Worm (Caenorhabditis elegans): ENCODE measurements around the gene K02D3.2.

Gene K02D3.2

DNA sequence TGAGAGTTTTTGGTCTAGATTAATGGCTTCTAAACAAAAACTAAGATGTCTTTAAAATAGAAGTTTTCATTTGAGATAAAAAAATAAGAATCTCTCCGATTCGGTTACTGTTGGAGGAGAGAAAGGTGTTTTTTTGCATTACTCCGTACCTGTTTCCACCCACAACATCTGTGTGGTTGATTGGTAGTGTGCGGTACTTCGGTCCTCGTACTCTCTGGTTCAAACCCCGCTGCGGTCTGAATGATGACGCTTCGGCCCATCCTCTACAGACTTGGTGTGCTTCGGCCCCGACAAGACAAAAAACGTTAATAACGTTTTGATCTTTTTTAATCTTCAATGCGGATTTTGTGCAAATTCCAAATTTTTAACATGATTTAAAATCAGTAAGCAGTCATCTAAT lies 14.3 kb downstream of the K02D3.2 start (continued):
- TF ChIP-seq madf-3 (GFP tag; IDR thresholded peaks at IDR 0.05) (no peak), K12H6.12 (tag; optimal IDR thresholded peaks at IDR 0.05) (no peak), ekl-4 (GFP tag; IDR thresholded peaks at IDR 0.05) (no peak), nhr-80 (tag; optimal IDR thresholded peaks at IDR 0.05) (no peak), ceh-40 (GFP tag; IDR thresholded peaks at IDR 0.05) (no peak), cebp-2 (GFP tag; IDR thresholded peaks at IDR 0.05) (no peak), sdz-38 (tag; optimal IDR thresholded peaks at IDR 0.05) (no peak), Y56A3A.18 (GFP tag; IDR thresholded peaks at IDR 0.05) (no peak), egl-18 (GFP tag; IDR thresholded peaks at IDR 0.05) (no peak), tbp1 (GFP tag; optimal IDR thresholded peaks at IDR 0.05) (peak; percentile 72), D2030.7 (GFP tag; IDR thresholded peaks at IDR 0.05) (0 out of 2 replicates have a peak, but pooled peaks have one; percentile 27), ztf-26 (tag; optimal IDR thresholded peaks at IDR 0.05) (no peak), let-526 (GFP tag; IDR thresholded peaks at IDR 0.05) (no peak), B0261.1 (tag; optimal IDR thresholded peaks at IDR 0.05) (peak; percentile 53), zfh-2 (GFP tag; conservative IDR thresholded peaks at IDR 0.05) (no peak), rpc-1 (optimal IDR thresholded peaks at IDR 0.05) (peak; percentile 54), rpc-1 (tag; optimal IDR thresholded peaks at IDR 0.05) (peak; percentile 80), mes-4 (tag; optimal IDR thresholded peaks at IDR 0.05) (no peak), fkh-3 (tag; optimal IDR thresholded peaks at IDR 0.05) (no peak), F33H1.4 (GFP tag; IDR thresholded peaks at IDR 0.05) (no peak), ceh-27 (GFP tag; optimal IDR thresholded peaks at IDR 0.05) (no peak), snpc-4 (GFP tag; optimal IDR thresholded peaks at IDR 0.05) (no peak), snpc-4 (tag; optimal IDR thresholded peaks at IDR 0.05) (peak in 1 of 4 experiments; percentile 39), F23B12.7 (tag; optimal IDR thresholded peaks at IDR 0.05; ENCODE audit: insufficient read depth) (no peak), chd-7 (tag; optimal IDR thresholded peaks at IDR 0.05) (no peak)

DNA sequence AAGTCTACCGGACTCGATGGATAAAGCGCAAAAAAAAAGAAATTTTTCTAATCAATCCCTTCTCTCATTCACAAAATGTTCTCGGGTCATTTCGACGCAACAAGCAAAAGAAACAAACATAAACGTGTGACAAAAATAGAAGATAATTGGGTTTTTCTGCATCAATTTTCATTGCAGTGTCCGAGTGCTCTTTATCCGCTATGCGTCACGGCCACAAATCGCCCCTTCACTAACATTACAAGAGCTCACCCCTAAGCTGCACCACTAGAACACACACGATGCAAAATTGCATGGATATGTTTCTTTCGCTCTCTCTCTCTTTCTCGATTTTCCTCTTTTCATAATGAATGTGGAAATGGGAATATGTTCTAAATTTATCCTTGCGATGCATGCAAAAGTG lies 15.7 kb downstream of the K02D3.2 start:
- TF ChIP-seq tbx-9 (tag; optimal IDR thresholded peaks at IDR 0.05; ENCODE audit: borderline replicate concordance) = no peak
- TF ChIP-seq T26A5.8 (tag; optimal IDR thresholded peaks at IDR 0.05) = no peak
- TF ChIP-seq mcd-1 (GFP tag; IDR thresholded peaks at IDR 0.05) = no peak
- TF ChIP-seq lin-35 (GFP tag; optimal IDR thresholded peaks at IDR 0.05) = peak in 1 of 3 experiments; percentile 19
- TF ChIP-seq ccch-3 (GFP tag; optimal IDR thresholded peaks at IDR 0.05) = no peak
- TF ChIP-seq nhr-27 (tag; optimal IDR thresholded peaks at IDR 0.05) = no peak
- no peak for TF ChIP-seq gei-17 (GFP tag; optimal IDR thresholded peaks at IDR 0.05)
- TF ChIP-seq mel-28 (tag; optimal IDR thresholded peaks at IDR 0.05; ENCODE audit: borderline replicate concordance) = no peak

DNA sequence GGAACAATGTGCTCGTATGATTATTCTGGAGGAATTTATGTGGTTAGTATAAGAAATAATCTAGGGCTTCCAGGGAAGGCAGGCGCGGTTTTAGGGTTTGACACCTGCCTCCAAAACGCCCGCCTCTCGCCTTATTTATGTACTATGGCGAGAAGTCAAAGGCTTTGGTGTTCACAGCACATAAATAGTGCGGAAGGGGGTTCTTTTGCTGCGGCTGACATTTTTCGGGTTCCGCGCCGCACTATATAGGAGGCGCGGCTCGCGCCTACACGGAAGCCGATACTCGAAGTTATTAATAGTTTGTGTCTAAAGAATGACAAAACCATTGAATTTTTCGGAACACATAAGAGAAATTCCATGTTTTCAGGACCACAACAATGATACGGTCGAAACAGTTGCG lies 21.5 kb downstream of the K02D3.2 start:
- peak; percentile 49; the same call in 1 of the 2 replicates for TF ChIP-seq hmg-1.2 (GFP tag; IDR thresholded peaks at IDR 0.05)
- TF ChIP-seq snpc-4 (GFP tag; optimal IDR thresholded peaks at IDR 0.05) = peak; percentile 43
- TF ChIP-seq snpc-4 (tag; optimal IDR thresholded peaks at IDR 0.05) = peak in 3 of 4 experiments; percentile 65 to 90 (median 88)
- TF ChIP-seq aptf-3 (GFP tag; IDR thresholded peaks at IDR 0.05) = no peak
- peak; percentile 57 for TF ChIP-seq snpc-1.1 (tag; optimal IDR thresholded peaks at IDR 0.05; ENCODE audit: insufficient read depth)
- TF ChIP-seq lin-26 (GFP tag; IDR thresholded peaks at IDR 0.05) = 0 out of 2 replicates have a peak, but pooled peaks have one; percentile 45
- 0 out of 2 replicates have a peak, but pooled peaks have one; percentile 8 for TF ChIP-seq nfyb-1 (GFP tag; IDR thresholded peaks at IDR 0.05)

All from whole organism, young adult.